Worm (Caenorhabditis elegans): ENCODE data around the gene vab-3.

vab-3 gene

ce11 chrX:10555189-10555964, 55.7 kb downstream of the vab-3 start, which contains the start of gene syd-2 (continued):
- TF ChIP-seq nhr-12 (tag; optimal IDR thresholded peaks at IDR 0.05) = no peak
- peak; percentile 49 for TF ChIP-seq nhr-90 (tag; optimal IDR thresholded peaks at IDR 0.05; ENCODE audit: poor library complexity)
- TF ChIP-seq unc-86 (tag; optimal IDR thresholded peaks at IDR 0.05) = peak; percentile 70
- no peak for TF ChIP-seq hlh-4 (tag; optimal IDR thresholded peaks at IDR 0.05)
- no peak for TF ChIP-seq grh-1 (GFP tag; IDR thresholded peaks at IDR 0.05)
- peak; percentile 33 for TF ChIP-seq sup-37 (GFP tag; optimal IDR thresholded peaks at IDR 0.05)
- no peak for TF ChIP-seq lin-13 (GFP tag; optimal IDR thresholded peaks at IDR 0.05)
- TF ChIP-seq swsn-7 (tag; optimal IDR thresholded peaks at IDR 0.05) = peak; percentile 81
- no peak for TF ChIP-seq mab-9 (GFP tag; IDR thresholded peaks at IDR 0.05)
- peak; percentile 23 for TF ChIP-seq ceh-8 (GFP tag; optimal IDR thresholded peaks at IDR 0.05)
- TF ChIP-seq lir-3 (tag; optimal IDR thresholded peaks at IDR 0.05; ENCODE audit: poor library complexity) = no peak
- TF ChIP-seq ama-1 (optimal IDR thresholded peaks at IDR 0.05) = no peak
- no peak for TF ChIP-seq nhr-76 (tag; optimal IDR thresholded peaks at IDR 0.05)
- TF ChIP-seq zag-1 (tag; optimal IDR thresholded peaks at IDR 0.05) = no peak
- TF ChIP-seq fkh-8 (tag; optimal IDR thresholded peaks at IDR 0.05) = peak; percentile 85
- TF ChIP-seq dpl-1 (GFP tag; optimal IDR thresholded peaks at IDR 0.05) = peak; percentile 13 to 47 (median 32)
- TF ChIP-seq lin-15B (tag; optimal IDR thresholded peaks at IDR 0.05) = no peak
- TF ChIP-seq ceh-90 (tag; optimal IDR thresholded peaks at IDR 0.05) = no peak
- no peak for TF ChIP-seq pax-3 (tag; optimal IDR thresholded peaks at IDR 0.05)
- no peak for TF ChIP-seq efl-3 (GFP tag; optimal IDR thresholded peaks at IDR 0.05)
- peak; percentile 1 for TF ChIP-seq C04F5.9 (tag; optimal IDR thresholded peaks at IDR 0.05)
- peak; percentile 9 for TF ChIP-seq fkh-4 (tag; optimal IDR thresholded peaks at IDR 0.05; ENCODE audit: borderline replicate concordance)
- peak; percentile 43 for TF ChIP-seq egl-13 (tag; optimal IDR thresholded peaks at IDR 0.05)
- peak; percentile 72 for TF ChIP-seq rnt-1 (tag; optimal IDR thresholded peaks at IDR 0.05)
- TF ChIP-seq nhr-85 (tag) = peak; percentile 79
- no peak for TF ChIP-seq alr-1 (tag; optimal IDR thresholded peaks at IDR 0.05; ENCODE audit: borderline replicate concordance)
- TF ChIP-seq mdl-1 (tag; optimal IDR thresholded peaks at IDR 0.05) = peak in 1 of 2 experiments; percentile 15
- TF ChIP-seq aly-2 (tag; optimal IDR thresholded peaks at IDR 0.05) = no peak
- TF ChIP-seq jun-1 (tag; optimal IDR thresholded peaks at IDR 0.05) = peak; percentile 68
- no peak for TF ChIP-seq C34B4.2 (tag; optimal IDR thresholded peaks at IDR 0.05)
- peak; percentile 37 to 46 for TF ChIP-seq efl-1 (optimal IDR thresholded peaks at IDR 0.05)
- TF ChIP-seq efl-1 (GFP tag; optimal IDR thresholded peaks at IDR 0.05 in 1 of 2) = peak in 1 of 2 experiments; percentile 73
- TF ChIP-seq F16B12.6 (tag; optimal IDR thresholded peaks at IDR 0.05) = no peak
- TF ChIP-seq pag-3 (tag; optimal IDR thresholded peaks at IDR 0.05; ENCODE audit: borderline replicate concordance, insufficient read depth) = no peak
- no peak for TF ChIP-seq nhr-84 (tag; optimal IDR thresholded peaks at IDR 0.05)
- no peak for TF ChIP-seq tlp-1 (tag; optimal IDR thresholded peaks at IDR 0.05)
- peak; percentile 99 for TF ChIP-seq lin-14 (GFP tag; optimal IDR thresholded peaks at IDR 0.05)
- peak; percentile 83 for TF ChIP-seq dsc-1 (tag; optimal IDR thresholded peaks at IDR 0.05)
- no peak for TF ChIP-seq nhr-28 (tag; optimal IDR thresholded peaks at IDR 0.05)
- peak; percentile 90 for TF ChIP-seq nhr-71 (tag; optimal IDR thresholded peaks at IDR 0.05)
- TF ChIP-seq lin-39 (tag; optimal IDR thresholded peaks at IDR 0.05) = no peak
- TF ChIP-seq tbx-2 (tag; optimal IDR thresholded peaks at IDR 0.05) = peak; percentile 84
- peak; percentile 70 for TF ChIP-seq nhr-19 (GFP tag; conservative IDR thresholded peaks at IDR 0.05)
- peak; percentile 45 for TF ChIP-seq C16A3.4 (tag; optimal IDR thresholded peaks at IDR 0.05)
- TF ChIP-seq nhr-20 (tag; optimal IDR thresholded peaks at IDR 0.05) = peak; percentile 82
- TF ChIP-seq fkh-10 (GFP tag; optimal IDR thresholded peaks at IDR 0.05) = peak; percentile 83
